Fruit fly (Drosophila melanogaster): ENCODE results near the gene CG4161.

Gene CG4161

DNA sequence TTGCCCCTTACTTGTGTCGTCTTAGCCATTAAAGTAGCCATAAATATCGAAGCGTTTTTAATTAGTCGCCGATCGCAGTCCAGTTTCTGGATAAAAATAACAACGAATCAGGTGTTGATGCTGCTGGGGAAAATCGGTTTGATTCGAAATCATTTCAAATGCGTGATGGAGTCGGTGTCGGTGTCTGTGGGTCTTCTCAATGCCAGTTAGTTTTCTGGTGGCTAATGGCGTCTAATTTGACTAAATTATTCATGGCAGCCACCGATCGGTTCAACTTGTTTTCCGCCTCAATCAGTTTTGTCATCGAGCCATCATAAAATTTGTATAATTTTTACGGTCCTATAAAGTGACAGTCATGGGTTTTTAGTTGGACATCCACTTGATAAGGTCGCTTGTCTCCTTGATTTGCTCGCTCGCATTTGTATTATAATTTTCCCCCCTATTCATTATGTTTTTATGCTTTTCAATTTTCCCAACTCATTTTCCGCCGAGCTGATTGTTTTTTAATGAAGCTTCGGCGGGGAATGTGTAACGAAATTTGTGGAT lies 32.7 kb upstream of the CG4161 start (continued):
- TF ChIP-seq usp (GFP tag; optimal IDR thresholded peaks at IDR 0.05) (no peak), pum (GFP tag; optimal IDR thresholded peaks at IDR 0.05) (no peak), CG10366 (GFP tag; IDR thresholded peaks at IDR 0.05) (no peak), ham (GFP tag; IDR thresholded peaks at IDR 0.05) (no peak), ssp (GFP tag; IDR thresholded peaks at IDR 0.05) (no peak), H15 (GFP tag; IDR thresholded peaks at IDR 0.05) (no peak), p53 (GFP tag; optimal IDR thresholded peaks at IDR 0.05) (no peak), CG10431 (GFP tag; optimal IDR thresholded peaks at IDR 0.05) (no peak), gfzf (GFP tag; optimal IDR thresholded peaks at IDR 0.05) (no peak), CG6683 (GFP tag; optimal IDR thresholded peaks at IDR 0.05) (no peak), abd-A (tag; optimal IDR thresholded peaks at IDR 0.05) (peak; percentile 98), Bgb (GFP tag; IDR thresholded peaks at IDR 0.05; ENCODE audit: partially characterized antibody) (no peak), fu2 (GFP tag; optimal IDR thresholded peaks at IDR 0.05) (no peak), sd (tag; optimal IDR thresholded peaks at IDR 0.05) (peak; percentile 21), MESR4 (GFP tag; optimal IDR thresholded peaks at IDR 0.05) (no peak), Awh (GFP tag; IDR thresholded peaks at IDR 0.05) (peak; percentile 84), trh (GFP tag; optimal IDR thresholded peaks at IDR 0.05) (no peak), CG12769 (tag; optimal IDR thresholded peaks at IDR 0.05) (no peak), salm (tag; optimal IDR thresholded peaks at IDR 0.05) (peak; percentile 9), gce (GFP tag; IDR thresholded peaks at IDR 0.05) (no peak), TFAM (GFP tag; optimal IDR thresholded peaks at IDR 0.05) (no peak), toy (GFP tag; IDR thresholded peaks at IDR 0.05) (no peak), al (GFP tag; IDR thresholded peaks at IDR 0.05) (no peak), CG31441 (GFP tag; IDR thresholded peaks at IDR 0.05) (no peak), CG9215 (GFP tag; IDR thresholded peaks at IDR 0.05) (no peak), CG33213 (GFP tag; optimal IDR thresholded peaks at IDR 0.05) (no peak), CG33557 (GFP tag; optimal IDR thresholded peaks at IDR 0.05) (no peak)

DNA sequence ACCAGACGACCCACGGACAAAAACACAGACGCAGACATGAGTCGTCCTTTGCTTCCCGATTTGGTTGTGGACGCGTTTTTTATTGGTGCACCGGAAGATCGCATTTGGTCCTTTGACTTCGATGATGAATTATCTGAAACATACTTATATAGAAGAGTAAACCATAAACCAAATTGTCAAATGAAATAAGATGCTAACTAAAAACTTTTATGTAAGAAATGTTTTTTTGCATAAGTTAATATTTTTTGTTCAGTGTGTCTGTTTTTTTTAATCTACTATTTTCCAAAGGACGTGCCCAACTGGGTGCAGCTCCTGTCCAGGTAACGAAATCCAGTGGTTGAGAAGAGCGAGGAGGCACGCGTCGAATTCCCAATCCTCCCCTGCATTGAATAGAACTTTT lies 31.2 kb upstream of the CG4161 start:
- TF ChIP-seq dmrt99B (tag; optimal IDR thresholded peaks at IDR 0.05) = peak; percentile 1
- no peak for TF ChIP-seq prd (optimal IDR thresholded peaks at IDR 0.05)
- peak; percentile 9; the same call in 1 of the 3 replicates for TF ChIP-seq prd (GFP tag; IDR thresholded peaks at IDR 0.05)
- TF ChIP-seq Gug (GFP tag; IDR thresholded peaks at IDR 0.05) = no peak
- TF ChIP-seq CG10321 (GFP tag; IDR thresholded peaks at IDR 0.05) = no peak
- TF ChIP-seq Ets65A (GFP tag) = no peak
- TF ChIP-seq sqz (GFP tag; optimal IDR thresholded peaks at IDR 0.05) = peak; percentile 65
- no peak for TF ChIP-seq Hr51 (GFP tag; optimal IDR thresholded peaks at IDR 0.05)
- TF ChIP-seq CG9817 (tag; optimal IDR thresholded peaks at IDR 0.05) = no peak
- no peak for TF ChIP-seq ac (GFP tag; optimal IDR thresholded peaks at IDR 0.05)
- no peak for TF ChIP-seq CG8944 (GFP tag; optimal IDR thresholded peaks at IDR 0.05)
- no peak for TF ChIP-seq Hr39 (optimal IDR thresholded peaks at IDR 0.05)
- TF ChIP-seq Usf (GFP tag; optimal IDR thresholded peaks at IDR 0.05) = no peak
- 0 out of 3 replicates have a peak, but pooled peaks have one; percentile 9 for TF ChIP-seq CG7357 (GFP tag; IDR thresholded peaks at IDR 0.05)

DNA sequence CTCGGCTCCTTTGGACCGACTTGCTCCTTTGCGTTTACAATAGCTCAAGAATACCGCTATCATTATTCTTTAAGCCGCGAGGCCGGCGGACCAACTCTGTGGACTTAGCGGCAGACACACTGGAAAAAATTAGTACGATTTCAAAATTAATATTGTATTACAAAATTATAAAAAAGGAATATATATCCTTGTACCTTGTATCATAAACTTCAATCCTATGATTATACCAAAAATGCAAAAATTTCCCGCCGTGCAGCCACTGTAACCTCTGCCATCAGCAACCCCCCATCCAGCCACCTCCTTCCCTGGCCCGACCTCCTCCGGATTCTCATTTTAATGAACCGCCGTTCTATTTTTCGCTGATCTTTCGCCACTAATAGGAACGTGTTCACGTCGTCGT lies 28.6 kb upstream of the CG4161 start:
- TF ChIP-seq trem (tag; optimal IDR thresholded peaks at IDR 0.05) (no peak), Meics (GFP tag; optimal IDR thresholded peaks at IDR 0.05) (no peak), croc (GFP tag; conservative IDR thresholded peaks at IDR 0.05) (no peak), btn (GFP tag; optimal IDR thresholded peaks at IDR 0.05) (no peak), CG6689 (GFP tag; IDR thresholded peaks at IDR 0.05) (0 out of 2 replicates have a peak, but pooled peaks have one; percentile 14), CG2120 (GFP tag; optimal IDR thresholded peaks at IDR 0.05) (no peak), kni (GFP tag; optimal IDR thresholded peaks at IDR 0.05) (no peak), CG3838 (GFP tag; optimal IDR thresholded peaks at IDR 0.05) (no peak), CTCF (GFP tag; optimal IDR thresholded peaks at IDR 0.05) (no peak), Dip2 (GFP tag; IDR thresholded peaks at IDR 0.05) (no peak), vvl (GFP tag; IDR thresholded peaks at IDR 0.05) (no peak), dysf (GFP tag; IDR thresholded peaks at IDR 0.05) (no peak), zfh1 (GFP tag; IDR thresholded peaks at IDR 0.05) (0 out of 3 replicates have a peak, but pooled peaks have one; percentile 8), ham (GFP tag; IDR thresholded peaks at IDR 0.05) (no peak)
